Fruit fly (Drosophila melanogaster): ENCODE data around the gene Drsl6.

The Drsl6 gene

dm6 chr3L:3351814-3352359 is 15.7 kb upstream of the Drsl6 start (continued):
- TF ChIP-seq chif (GFP tag; optimal IDR thresholded peaks at IDR 0.05) (no peak), CG4424 (GFP tag; optimal IDR thresholded peaks at IDR 0.05) (no peak), sug (tag; optimal IDR thresholded peaks at IDR 0.05) (no peak), vvl (GFP tag; IDR thresholded peaks at IDR 0.05) (0 out of 2 replicates have a peak, but pooled peaks have one; percentile 24), shn (GFP tag; optimal IDR thresholded peaks at IDR 0.05) (no peak), CG9609 (GFP tag; optimal IDR thresholded peaks at IDR 0.05) (no peak), Dip3 (GFP tag; optimal IDR thresholded peaks at IDR 0.05) (no peak), ewg (GFP tag; optimal IDR thresholded peaks at IDR 0.05) (no peak), HHEX (GFP tag; optimal IDR thresholded peaks at IDR 0.05) (no peak), pros (GFP tag; optimal IDR thresholded peaks at IDR 0.05) (peak; percentile 9), salm (tag; optimal IDR thresholded peaks at IDR 0.05) (peak; percentile 8), Blimp-1 (GFP tag; optimal IDR thresholded peaks at IDR 0.05) (peak; percentile 83), Med (GFP tag) (peak; percentile 66), gt (GFP tag; IDR thresholded peaks at IDR 0.05) (no peak), Elba2 (GFP tag; optimal IDR thresholded peaks at IDR 0.05) (no peak), HLH54F (GFP tag; optimal IDR thresholded peaks at IDR 0.05) (no peak), CG30431 (GFP tag; optimal IDR thresholded peaks at IDR 0.05) (no peak), CG18764 (GFP tag; optimal IDR thresholded peaks at IDR 0.05) (no peak), grn (GFP tag; optimal IDR thresholded peaks at IDR 0.05) (peak; percentile 67), al (GFP tag; IDR thresholded peaks at IDR 0.05) (no peak), row (GFP tag; IDR thresholded peaks at IDR 0.05) (no peak), crol (GFP tag; IDR thresholded peaks at IDR 0.05) (no peak), oc (tag; optimal IDR thresholded peaks at IDR 0.05) (peak; percentile 50), abd-A (tag; optimal IDR thresholded peaks at IDR 0.05) (peak; percentile 48)

dm6 chr3L:3350572-3351343 is 14.5 kb upstream of the Drsl6 start:
- TF ChIP-seq CG4730 (GFP tag; IDR thresholded peaks at IDR 0.05), result no peak
- no peak for TF ChIP-seq Blimp-1 (GFP tag; optimal IDR thresholded peaks at IDR 0.05)
- no peak for TF ChIP-seq caup (GFP tag; optimal IDR thresholded peaks at IDR 0.05; ENCODE audit: severe bottlenecking)
- TF ChIP-seq org-1 (GFP tag; optimal IDR thresholded peaks at IDR 0.05), result no peak
- TF ChIP-seq CG3726 (GFP tag; IDR thresholded peaks at IDR 0.05), result no peak
- no peak for TF ChIP-seq CG8765 (GFP tag; IDR thresholded peaks at IDR 0.05)
- TF ChIP-seq CG9817 (tag; optimal IDR thresholded peaks at IDR 0.05), result peak; percentile 11
- TF ChIP-seq Hmr (GFP tag; optimal IDR thresholded peaks at IDR 0.05), result no peak
- TF ChIP-seq zfh1 (GFP tag; IDR thresholded peaks at IDR 0.05), result no peak
- TF ChIP-seq HHEX (GFP tag; optimal IDR thresholded peaks at IDR 0.05), result peak; percentile 31
- no peak for TF ChIP-seq peb (GFP tag; IDR thresholded peaks at IDR 0.05)
- TF ChIP-seq usp (GFP tag; optimal IDR thresholded peaks at IDR 0.05), result no peak
- no peak for TF ChIP-seq Kr (GFP tag; optimal IDR thresholded peaks at IDR 0.05)
- peak; percentile 22 for TF ChIP-seq CG17385 (GFP tag; optimal IDR thresholded peaks at IDR 0.05)
- TF ChIP-seq CG2678 (tag; optimal IDR thresholded peaks at IDR 0.05), result peak; percentile 50
- no peak for TF ChIP-seq schlank (tag; optimal IDR thresholded peaks at IDR 0.05)
- TF ChIP-seq Xrp1 (GFP tag; IDR thresholded peaks at IDR 0.05), result no peak
- no peak for TF ChIP-seq Hmx (GFP tag; optimal IDR thresholded peaks at IDR 0.05)
- peak; percentile 82 for TF ChIP-seq Med (GFP tag)
- TF ChIP-seq gro (GFP tag; optimal IDR thresholded peaks at IDR 0.05), result no peak
- no peak for TF ChIP-seq nom (GFP tag; optimal IDR thresholded peaks at IDR 0.05)
- peak in 1 of 2 experiments; percentile 43 for TF ChIP-seq Pdp1 (GFP tag; optimal IDR thresholded peaks at IDR 0.05)
- peak; percentile 26 for TF ChIP-seq CG10209 (GFP tag; optimal IDR thresholded peaks at IDR 0.05)
- no peak for TF ChIP-seq CG13624 (GFP tag; optimal IDR thresholded peaks at IDR 0.05)
- TF ChIP-seq row (GFP tag; IDR thresholded peaks at IDR 0.05), result peak; percentile 51
- no peak for TF ChIP-seq CG5180 (GFP tag; optimal IDR thresholded peaks at IDR 0.05)
- no peak for TF ChIP-seq Dp (GFP tag; optimal IDR thresholded peaks at IDR 0.05)
- no peak for TF ChIP-seq ssp (GFP tag; IDR thresholded peaks at IDR 0.05)
- no peak for TF ChIP-seq Usf (GFP tag; optimal IDR thresholded peaks at IDR 0.05)

All from whole organism, embryonic.